Worm (Caenorhabditis elegans) whole organism, L1 larva: Measurements from ENCODE around the gene C10C5.4.

Experiments used
- F16B12.6 ChIP-seq: fragments of 150-350 bp; optimal IDR thresholded peaks from 2 replicates; lab custom pipeline; 2014; ENCODE audit warnings: missing biosample characterization, missing genetic modification characterization
- aha-1 ChIP-seq: fragments of 150-350 bp; optimal IDR thresholded peaks from 2 replicates; lab custom pipeline; 2014; ENCODE audit warnings: missing biosample characterization, missing genetic modification characterization
- alr-1 ChIP-seq: fragments of 200-800 bp; sonication (Bioruptor generic); optimal IDR thresholded peaks from 2 replicates; lab custom pipeline; 2018; ENCODE audit warnings: borderline replicate concordance, mild to moderate bottlenecking, missing genetic modification characterization, missing compliant biosample characterization
- aly-2 ChIP-seq: fragments of 150-350 bp; optimal IDR thresholded peaks from 2 replicates; lab custom pipeline; 2014; ENCODE audit warnings: missing biosample characterization, missing genetic modification characterization
- ceh-8 ChIP-seq: fragments of 200-800 bp; sonication (Bioruptor generic); optimal IDR thresholded peaks from 2 replicates; lab custom pipeline; 2018; ENCODE audit warnings: mild to moderate bottlenecking, missing genetic modification characterization, moderate library complexity, missing compliant biosample characterization
- ceh-82 ChIP-seq, 3 experiments: fragments of 150-350 bp in 1 of 3; sonication (generic microtip) in 2 of 3; optimal IDR thresholded peaks; 2 replicates each; lab custom pipeline; 2014 to 2017; ENCODE audit warnings: missing biosample characterization in 3 of 3, missing genetic modification characterization in 3 of 3
- dpl-1 ChIP-seq, 3 experiments: fragments of 150-350 bp in 2 of 3; sonication (generic microtip) in 1 of 3; optimal IDR thresholded peaks; 2 replicates each; lab custom pipeline; 2014 to 2017; ENCODE audit warnings: missing biosample characterization in 3 of 3, missing genetic modification characterization in 3 of 3, missing genetic modification reagents in 3 of 3
- dsc-1 ChIP-seq: sonication (generic microtip); optimal IDR thresholded peaks from 2 replicates; lab custom pipeline; 2016; ENCODE audit warnings: mild to moderate bottlenecking, missing genetic modification characterization, missing compliant biosample characterization
- efl-1 ChIP-seq, 4 experiments: fragments of 150-350 bp; optimal IDR thresholded peaks in 3 of 4; peaks in 1 of 4; 1 replicate in 1 of 4; 2 replicates in 3 of 4; lab custom pipeline; 2014; ENCODE audit warnings: missing biosample characterization in 2 of 4, missing genetic modification characterization in 2 of 4, missing genetic modification reagents in 2 of 4
- efl-3 ChIP-seq: fragments of 200-800 bp; sonication (Bioruptor generic); optimal IDR thresholded peaks from 2 replicates; lab custom pipeline; 2018; ENCODE audit warnings: mild to moderate bottlenecking, missing genetic modification characterization, missing compliant biosample characterization
- fkh-4 ChIP-seq: sonication (generic microtip); optimal IDR thresholded peaks from 2 replicates; lab custom pipeline; 2016; ENCODE audit warnings: missing compliant biosample characterization, missing genetic modification characterization, borderline replicate concordance
- fkh-8 ChIP-seq: sonication (generic microtip); optimal IDR thresholded peaks from 2 replicates; lab custom pipeline; 2016; ENCODE audit warnings: mild to moderate bottlenecking, missing genetic modification characterization, missing compliant biosample characterization
- fos-1 ChIP-seq: fragments of 150-350 bp; optimal IDR thresholded peaks from 2 replicates; lab custom pipeline; 2014; ENCODE audit warnings: missing biosample characterization, missing genetic modification characterization
- grh-1 ChIP-seq: fragments of 200-800 bp; sonication (Bioruptor generic); IDR thresholded peaks from 2 replicates; pipeline ENCODE4 v1.3.6; 2022; ENCODE audit warnings: missing genetic modification reagents, missing genetic modification characterization, missing compliant biosample characterization
- hlh-17 ChIP-seq: fragments of 200-800 bp; sonication (Bioruptor generic); optimal IDR thresholded peaks from 2 replicates; lab custom pipeline; 2018; ENCODE audit warnings: missing genetic modification characterization, mild to moderate bottlenecking, missing compliant biosample characterization, moderate library complexity, borderline replicate concordance
- hpl-2 ChIP-seq: fragments of 150-350 bp; optimal IDR thresholded peaks from 2 replicates; lab custom pipeline; 2014; ENCODE audit warnings: missing biosample characterization, missing genetic modification reagents, missing genetic modification characterization
- irx-1 ChIP-seq: sonication (generic microtip); optimal IDR thresholded peaks from 2 replicates; lab custom pipeline; 2016; ENCODE audit warnings: missing genetic modification characterization, missing compliant biosample characterization
- isw-1 ChIP-seq: fragments of 200-800 bp; sonication (Bioruptor generic); IDR thresholded peaks from 2 replicates; pipeline ENCODE4 v1.3.6; 2022; ENCODE audit warnings: missing genetic modification characterization, missing compliant biosample characterization
- jun-1 ChIP-seq: fragments of 150-350 bp; optimal IDR thresholded peaks from 2 replicates; lab custom pipeline; 2014; ENCODE audit warnings: missing biosample characterization, missing genetic modification reagents, missing genetic modification characterization
- lin-13 ChIP-seq: fragments of 150-350 bp; optimal IDR thresholded peaks from 2 replicates; lab custom pipeline; 2014; ENCODE audit warnings: missing biosample characterization, missing genetic modification reagents, missing genetic modification characterization
- lin-14 ChIP-seq: fragments of 200-800 bp; sonication (Bioruptor generic); optimal IDR thresholded peaks from 2 replicates; lab custom pipeline; 2018; ENCODE audit warnings: mild to moderate bottlenecking, missing genetic modification characterization, moderate library complexity, missing compliant biosample characterization
- lin-15B ChIP-seq: fragments of 150-350 bp; sonication (generic microtip); optimal IDR thresholded peaks from 3 replicates; lab custom pipeline; 2014; ENCODE audit warnings: missing biosample characterization, missing genetic modification characterization
- lir-3 ChIP-seq: sonication (generic microtip); optimal IDR thresholded peaks from 2 replicates; lab custom pipeline; 2016; ENCODE audit warnings: mild to moderate bottlenecking, missing genetic modification characterization, moderate library complexity, missing compliant biosample characterization; ENCODE audit not compliant: poor library complexity
- lsy-2 ChIP-seq, 2 experiments: fragments of 150-350 bp; optimal IDR thresholded peaks; 2 replicates each; lab custom pipeline; 2014; ENCODE audit warnings: missing biosample characterization in 2 of 2, missing genetic modification characterization in 2 of 2
- mep-1 ChIP-seq: fragments of 150-350 bp; optimal IDR thresholded peaks from 2 replicates; lab custom pipeline; 2014; ENCODE audit warnings: missing biosample characterization, missing genetic modification characterization
- nhr-19 ChIP-seq: fragments of 200-800 bp; sonication (Bioruptor generic); conservative IDR thresholded peaks from 2 replicates; pipeline ENCODE4 v1.3.6; 2022; ENCODE audit warnings: missing genetic modification characterization, missing compliant biosample characterization
- nhr-28 ChIP-seq: fragments of 150-350 bp; optimal IDR thresholded peaks from 2 replicates; lab custom pipeline; 2014; ENCODE audit warnings: missing biosample characterization, missing genetic modification characterization
- nhr-47 ChIP-seq: sonication (generic microtip); optimal IDR thresholded peaks from 2 replicates; lab custom pipeline; 2016; ENCODE audit warnings: mild to moderate bottlenecking, missing genetic modification characterization, moderate library complexity, missing compliant biosample characterization
- nhr-71 ChIP-seq: sonication (generic microtip); optimal IDR thresholded peaks from 2 replicates; lab custom pipeline; 2016; ENCODE audit warnings: mild to moderate bottlenecking, missing genetic modification characterization, moderate library complexity, missing compliant biosample characterization
- nhr-84 ChIP-seq: sonication (generic microtip); optimal IDR thresholded peaks from 2 replicates; lab custom pipeline; 2017; ENCODE audit warnings: missing biosample characterization, missing genetic modification characterization
- nhr-85 ChIP-seq: sonication (generic microtip); peaks from one replicate; lab custom pipeline; 2016; ENCODE audit warnings: missing genetic modification characterization, inconsistent platforms, missing compliant biosample characterization
- pag-3 ChIP-seq: sonication (generic microtip); optimal IDR thresholded peaks from 2 replicates; lab custom pipeline; 2017; ENCODE audit warnings: missing genetic modification characterization, mild to moderate bottlenecking, missing compliant biosample characterization, antibody characterized with exemption, borderline replicate concordance; ENCODE audit not compliant: insufficient read depth
- pqm-1 ChIP-seq: sonication (generic microtip); optimal IDR thresholded peaks from 3 replicates; lab custom pipeline; 2017; ENCODE audit warnings: missing biosample characterization, missing genetic modification characterization
- rnt-1 ChIP-seq: sonication (generic microtip); optimal IDR thresholded peaks from 2 replicates; lab custom pipeline; 2016; ENCODE audit warnings: mild to moderate bottlenecking, missing genetic modification characterization, moderate library complexity, missing compliant biosample characterization
- skn-1 ChIP-seq: fragments of 150-350 bp; optimal IDR thresholded peaks from 2 replicates; lab custom pipeline; 2014; ENCODE audit warnings: missing biosample characterization, missing genetic modification characterization
- snu-23 ChIP-seq: sonication (generic microtip); optimal IDR thresholded peaks from 2 replicates; lab custom pipeline; 2016; ENCODE audit warnings: missing genetic modification characterization, missing compliant biosample characterization
- sox-4 ChIP-seq: sonication (generic microtip); optimal IDR thresholded peaks from 2 replicates; lab custom pipeline; 2016; ENCODE audit warnings: missing genetic modification characterization, missing compliant biosample characterization
- tbx-2 ChIP-seq: sonication (generic microtip); optimal IDR thresholded peaks from 2 replicates; lab custom pipeline; 2016; ENCODE audit warnings: missing genetic modification characterization, missing compliant biosample characterization
- unc-130 ChIP-seq: fragments of 150-350 bp; optimal IDR thresholded peaks from 2 replicates; lab custom pipeline; 2017; ENCODE audit warnings: missing biosample characterization, missing genetic modification characterization, inconsistent platforms
- unc-30 ChIP-seq: sonication (generic microtip); optimal IDR thresholded peaks from 2 replicates; lab custom pipeline; 2017; ENCODE audit warnings: missing biosample characterization, missing genetic modification characterization
- unc-86 ChIP-seq: sonication (generic microtip); optimal IDR thresholded peaks from 2 replicates; lab custom pipeline; 2016; ENCODE audit warnings: missing genetic modification characterization, missing compliant biosample characterization
- xbp-1 ChIP-seq: sonication (generic microtip); optimal IDR thresholded peaks from 2 replicates; lab custom pipeline; 2016; ENCODE audit warnings: missing genetic modification characterization, missing compliant biosample characterization
- ztf-4 ChIP-seq: fragments of 150-350 bp; optimal IDR thresholded peaks from 2 replicates; lab custom pipeline; 2014; ENCODE audit warnings: missing biosample characterization, missing genetic modification characterization

C10C5.4 gene

DNA sequence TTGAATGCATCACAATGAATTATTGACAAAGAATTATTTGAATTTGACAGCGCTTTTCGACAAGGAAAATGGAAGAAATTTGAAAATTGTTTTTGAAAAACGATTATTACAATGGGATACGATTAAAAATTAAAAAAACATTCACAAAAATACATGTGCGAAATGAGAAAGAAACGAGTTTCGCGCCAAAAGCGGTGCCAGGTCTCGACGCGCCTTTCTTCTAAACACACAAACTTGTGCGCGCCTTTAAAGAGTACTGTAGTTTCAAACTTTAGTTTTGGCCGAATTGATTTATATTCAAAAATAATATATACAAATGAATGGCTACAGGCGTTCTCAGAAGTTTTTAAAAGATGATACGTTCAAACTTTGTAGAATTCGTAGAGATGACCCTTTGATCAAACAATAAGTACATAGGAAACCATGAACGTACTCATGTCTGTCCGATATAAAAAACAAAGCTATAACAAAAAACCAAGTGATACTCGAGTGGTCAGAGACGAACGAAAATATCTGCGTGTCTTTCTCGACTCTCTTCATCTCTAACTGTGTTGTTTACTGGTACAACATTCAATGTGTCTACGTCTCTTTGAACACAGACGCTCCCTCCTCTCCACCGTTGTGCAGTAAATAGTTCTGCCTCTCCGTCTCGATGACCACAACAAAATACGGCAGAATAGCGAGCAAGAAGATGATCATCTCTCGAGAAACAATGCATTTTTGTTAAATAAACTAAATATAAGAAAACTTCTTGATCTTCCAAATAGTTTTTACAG, 10.3 kb upstream of the C10C5.4 start (continued):
- TF ChIP-seq nhr-19 (GFP tag; lab: Robert Waterston, UW) (no peak), jun-1 (no peak), hlh-17 (GFP tag; lab: Kevin White, UChicago) (no peak), dsc-1 (tag; lab: Kevin White, UChicago) (no peak), unc-86 (tag; lab: Kevin White, UChicago) (no peak), rnt-1 (tag; lab: Kevin White, UChicago) (peak; percentile 36), ceh-82 (tag; optimal IDR thresholded peaks at IDR 0.05; lab: Kevin White, UChicago) (no peak), fkh-8 (tag; lab: Kevin White, UChicago) (no peak), irx-1 (no peak), lsy-2 (tag; optimal IDR thresholded peaks at IDR 0.05; lab: Kevin White, UChicago) (peak in 1 of 2 experiments; percentile 45), hpl-2 (GFP tag; lab: Kevin White, UChicago) (no peak), tbx-2 (tag; lab: Kevin White, UChicago) (no peak), efl-3 (GFP tag; lab: Kevin White, UChicago) (no peak), isw-1 (GFP tag; lab: Robert Waterston, UW) (no peak), pqm-1 (tag; lab: Kevin White, UChicago) (no peak), nhr-84 (tag; lab: Kevin White, UChicago) (no peak), unc-130 (tag; lab: Kevin White, UChicago) (no peak), unc-30 (tag; lab: Kevin White, UChicago) (no peak), snu-23 (GFP tag; lab: Kevin White, UChicago) (peak; percentile 41), fos-1 (tag; lab: Kevin White, UChicago) (no peak), nhr-85 (tag; lab: Kevin White, UChicago) (peak; percentile 62), nhr-28 (tag; lab: Kevin White, UChicago) (no peak), lin-15B (tag; lab: Kevin White, UChicago) (no peak), fkh-4 (no peak), lin-14 (GFP tag; lab: Kevin White, UChicago) (peak; percentile 59), nhr-47 (tag; lab: Kevin White, UChicago) (no peak), grh-1 (GFP tag; lab: Robert Waterston, UW) (no peak), mep-1 (tag; lab: Kevin White, UChicago) (peak; percentile 16), alr-1 (tag; lab: Kevin White, UChicago) (no peak), ztf-4 (no peak), nhr-71 (peak; percentile 9), pag-3 (tag; lab: Kevin White, UChicago) (no peak), lir-3 (tag; lab: Kevin White, UChicago) (no peak), sox-4 (tag; lab: Kevin White, UChicago) (no peak), xbp-1 (no peak), aha-1 (no peak), aly-2 (tag; lab: Kevin White, UChicago) (no peak), lin-13 (GFP tag; lab: Kevin White, UChicago) (no peak), ceh-8 (GFP tag; lab: Kevin White, UChicago) (no peak), dpl-1 (GFP tag; optimal IDR thresholded peaks at IDR 0.05; lab: Kevin White, UChicago) (no peak)
- TF ChIP-seq, all 84 proteins: peak for 9

DNA sequence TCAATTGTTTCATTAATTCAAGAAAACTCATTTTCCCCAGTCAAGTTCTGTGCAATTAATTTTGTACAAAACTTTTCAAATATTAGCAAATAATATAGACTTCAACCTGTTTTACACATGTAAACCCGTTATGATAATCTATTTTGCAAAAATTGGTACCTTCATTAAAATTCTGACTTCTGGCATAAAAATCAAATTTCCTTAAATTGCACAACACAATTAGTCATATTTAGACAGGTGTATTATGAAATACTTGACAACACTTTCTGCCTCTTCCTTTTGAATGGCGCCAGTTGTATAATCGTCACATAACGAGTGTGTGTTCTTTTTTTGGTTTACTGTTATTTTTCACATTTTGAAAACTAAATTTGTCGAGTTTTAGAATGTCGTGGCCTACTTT, 7.2 kb upstream of the C10C5.4 start, which contains the start of gene fbxc-58:
fbxc-58 (plus strand) TSS at position 383 of the 400 bp plus-strand sequence.
- TF ChIP-seq efl-1 (optimal IDR thresholded peaks at IDR 0.05; lab: Kevin White, UChicago) (no peak), efl-1 (GFP tag; optimal IDR thresholded peaks at IDR 0.05 in 1 of 2; lab: Kevin White, UChicago) (peak in 1 of 2 experiments; percentile 45), F16B12.6 (tag; lab: Kevin White, UChicago) (no peak), skn-1 (tag; lab: Kevin White, UChicago) (peak; percentile 46)
- TF ChIP-seq, all 84 proteins: peak for 2
